Fruit fly (Drosophila melanogaster): ENCODE data around the gene CG13474.

CG13474 gene

dm6 chr3L:14686251-14686650 is 10.7 kb downstream of the CG13474 start:
- TF ChIP-seq CG6791 (GFP tag; IDR thresholded peaks at IDR 0.05; ENCODE audit: partially characterized antibody) (no peak), Ets65A (GFP tag) (peak; percentile 77), CG7372 (GFP tag; IDR thresholded peaks at IDR 0.05) (no peak), CG13894 (tag; optimal IDR thresholded peaks at IDR 0.05) (peak; percentile 75), Bteb2 (GFP tag; optimal IDR thresholded peaks at IDR 0.05) (no peak)

dm6 chr3L:14684468-14684867 is 12.4 kb downstream of the CG13474 start, which contains the start of gene Dnaaf6:
Gene Dnaaf6 (plus strand): TSS chr3L:14684768.
- TF ChIP-seq pum (GFP tag; optimal IDR thresholded peaks at IDR 0.05): no peak
- TF ChIP-seq lab (GFP tag; optimal IDR thresholded peaks at IDR 0.05): no peak
- no peak for TF ChIP-seq Dp (GFP tag; optimal IDR thresholded peaks at IDR 0.05)
- no peak for TF ChIP-seq corto (GFP tag; optimal IDR thresholded peaks at IDR 0.05)
- TF ChIP-seq CG31224 (GFP tag; IDR thresholded peaks at IDR 0.05): no peak
- TF ChIP-seq CG10565 (GFP tag; optimal IDR thresholded peaks at IDR 0.05): no peak
- TF ChIP-seq p53 (GFP tag; optimal IDR thresholded peaks at IDR 0.05): no peak
- no peak for TF ChIP-seq CrebB (tag; optimal IDR thresholded peaks at IDR 0.05)

- TF ChIP-seq CG11085 (GFP tag; IDR thresholded peaks at IDR 0.05) (no peak), scrt (GFP tag; optimal IDR thresholded peaks at IDR 0.05) (peak; percentile 2), CG9797 (GFP tag; optimal IDR thresholded peaks at IDR 0.05) (no peak), unc-4 (GFP tag; IDR thresholded peaks at IDR 0.05; ENCODE audit: partially characterized antibody) (0 out of 2 replicates have a peak, but pooled peaks have one; percentile 20), CG15073 (GFP tag; optimal IDR thresholded peaks at IDR 0.05) (no peak), abd-A (tag; optimal IDR thresholded peaks at IDR 0.05) (peak; percentile 5), HLH54F (GFP tag; optimal IDR thresholded peaks at IDR 0.05) (no peak), TFAM (GFP tag; optimal IDR thresholded peaks at IDR 0.05) (no peak), CG8924 (tag; optimal IDR thresholded peaks at IDR 0.05) (no peak), CG16815 (GFP tag; optimal IDR thresholded peaks at IDR 0.05) (no peak), emc (GFP tag; optimal IDR thresholded peaks at IDR 0.05) (no peak), caup (GFP tag; optimal IDR thresholded peaks at IDR 0.05; ENCODE audit: severe bottlenecking) (no peak), sqz (GFP tag; optimal IDR thresholded peaks at IDR 0.05) (peak; percentile 77), cas (GFP tag; IDR thresholded peaks at IDR 0.05) (no peak), crp (GFP tag; optimal IDR thresholded peaks at IDR 0.05) (peak in 1 of 2 experiments; percentile 17), gsb-n (tag; optimal IDR thresholded peaks at IDR 0.05) (no peak), tin (GFP tag; optimal IDR thresholded peaks at IDR 0.05) (no peak), pho (GFP tag; optimal IDR thresholded peaks at IDR 0.05) (no peak), CG15269 (tag; optimal IDR thresholded peaks at IDR 0.05) (no peak), ci (GFP tag; IDR thresholded peaks at IDR 0.05) (no peak), CG10979 (tag; optimal IDR thresholded peaks at IDR 0.05) (no peak), Lim3 (GFP tag; IDR thresholded peaks at IDR 0.05) (no peak), CG33557 (GFP tag; optimal IDR thresholded peaks at IDR 0.05) (no peak), Opbp (GFP tag; IDR thresholded peaks at IDR 0.05; ENCODE audit: partially characterized antibody) (no peak), ap (GFP tag; IDR thresholded peaks at IDR 0.05) (no peak), CG10321 (GFP tag; IDR thresholded peaks at IDR 0.05) (no peak), jumu (GFP tag; optimal IDR thresholded peaks at IDR 0.05) (no peak), CG3163 (GFP tag; optimal IDR thresholded peaks at IDR 0.05) (no peak), z (GFP tag; IDR thresholded peaks at IDR 0.05) (peak; percentile 94), stc (GFP tag; IDR thresholded peaks at IDR 0.05) (no peak), CG13287 (GFP tag; IDR thresholded peaks at IDR 0.05; ENCODE audit: partially characterized antibody) (no peak), Drgx (GFP tag; IDR thresholded peaks at IDR 0.05) (peak; percentile 37; the same call in 1 of the 2 replicates), CG31224 (GFP tag; IDR thresholded peaks at IDR 0.05) (no peak), Trl (optimal IDR thresholded peaks at IDR 0.05) (peak; percentile 21 to 25), Trl (GFP tag; optimal IDR thresholded peaks at IDR 0.05) (no peak), chm (GFP tag; IDR thresholded peaks at IDR 0.05) (no peak), CrebB (tag; optimal IDR thresholded peaks at IDR 0.05) (no peak)
Observed at dm6 chr3L:14681504-14681903, 15.4 kb downstream of the CG13474 start.

All from whole organism, embryonic.